Worm (Caenorhabditis elegans) whole organism, L4 larva: ENCODE measurements around the gene K01F9.2.

Experiments used
- F26F4.8 ChIP-seq: fragments of 200-800 bp; sonication (Bioruptor generic); conservative IDR thresholded peaks from 2 replicates; pipeline ENCODE4 v1.3.6; 2022; ENCODE audit warnings: missing genetic modification characterization, missing compliant biosample characterization
- F37D6.2 ChIP-seq: sonication (generic microtip); optimal IDR thresholded peaks from 2 replicates; lab custom pipeline; 2016; ENCODE audit warnings: mild to moderate bottlenecking, missing genetic modification characterization, missing compliant biosample characterization
- F44E2.7 ChIP-seq: fragments of 200-800 bp; sonication (Bioruptor generic); IDR thresholded peaks from 2 replicates; pipeline ENCODE4 v2.1.2; 2022; ENCODE audit warnings: missing genetic modification characterization, missing compliant biosample characterization
- F49E8.2 ChIP-seq: sonication (generic microtip); optimal IDR thresholded peaks from 2 replicates; lab custom pipeline; 2016; ENCODE audit warnings: missing compliant biosample characterization, mild to moderate bottlenecking, missing genetic modification characterization, borderline replicate concordance
- T26A8.4 ChIP-seq: fragments of 200-800 bp; sonication (Bioruptor generic); IDR thresholded peaks from 2 replicates; pipeline ENCODE4 v1.3.6; 2022; ENCODE audit warnings: missing genetic modification characterization, missing compliant biosample characterization
- Y48G9A.11 ChIP-seq: fragments of 200-800 bp; sonication (Bioruptor generic); IDR thresholded peaks from 2 replicates; pipeline ENCODE4 v1.3.6; 2022; ENCODE audit warnings: missing genetic modification reagents, missing genetic modification characterization, missing compliant biosample characterization
- aly-2 ChIP-seq: sonication (generic microtip); optimal IDR thresholded peaks from 2 replicates; lab custom pipeline; 2018; ENCODE audit warnings: missing biosample characterization, missing genetic modification characterization
- arid-1 ChIP-seq: fragments of 200-800 bp; sonication (Bioruptor generic); conservative IDR thresholded peaks from 2 replicates; pipeline ENCODE4 v1.3.6; 2022; ENCODE audit warnings: missing genetic modification reagents, missing genetic modification characterization, missing compliant biosample characterization
- attf-4 ChIP-seq: sonication (generic microtip); optimal IDR thresholded peaks from 3 replicates; lab custom pipeline; 2017; ENCODE audit warnings: missing biosample characterization, missing genetic modification characterization
- ceh-28 ChIP-seq: fragments of 150-350 bp; optimal IDR thresholded peaks from 2 replicates; lab custom pipeline; 2014; ENCODE audit warnings: missing biosample characterization, missing genetic modification reagents, missing genetic modification characterization
- ceh-32 ChIP-seq: sonication (generic microtip); optimal IDR thresholded peaks from 2 replicates; lab custom pipeline; 2016; ENCODE audit warnings: mild to moderate bottlenecking, missing genetic modification characterization, missing compliant biosample characterization; ENCODE audit not compliant: poor library complexity
- ceh-62 ChIP-seq: sonication (generic microtip); optimal IDR thresholded peaks from 2 replicates; lab custom pipeline; 2017; ENCODE audit warnings: missing biosample characterization, missing genetic modification characterization
- ceh-82 ChIP-seq: sonication (generic microtip); optimal IDR thresholded peaks from 2 replicates; lab custom pipeline; 2017; ENCODE audit warnings: missing biosample characterization, missing genetic modification characterization
- ctbp-1 ChIP-seq: fragments of 200-800 bp; sonication (Bioruptor generic); IDR thresholded peaks from 2 replicates; pipeline ENCODE4 v1.3.6; 2022; ENCODE audit warnings: missing genetic modification reagents, missing genetic modification characterization, missing compliant biosample characterization
- dpl-1 ChIP-seq: fragments of 150-350 bp; optimal IDR thresholded peaks from 2 replicates; lab custom pipeline; 2014; ENCODE audit warnings: missing biosample characterization, missing genetic modification reagents, missing genetic modification characterization
- duxl-1 ChIP-seq: sonication (generic microtip); optimal IDR thresholded peaks from 2 replicates; lab custom pipeline; 2016; ENCODE audit warnings: mild to moderate bottlenecking, missing genetic modification characterization, moderate library complexity, missing compliant biosample characterization; ENCODE audit not compliant: poor library complexity
- dve-1 ChIP-seq: sonication (generic microtip); optimal IDR thresholded peaks from 2 replicates; lab custom pipeline; 2017; ENCODE audit warnings: antibody characterized with exemption, mild to moderate bottlenecking, missing genetic modification characterization, missing compliant biosample characterization; ENCODE audit not compliant: insufficient read depth
- fkh-10 ChIP-seq: fragments of 150-350 bp; optimal IDR thresholded peaks from 2 replicates; lab custom pipeline; 2014; ENCODE audit warnings: missing biosample characterization, missing genetic modification reagents, missing genetic modification characterization
- hif-1 ChIP-seq, 2 experiments: sonication (generic microtip); optimal IDR thresholded peaks; 2 replicates each; lab custom pipeline; 2016 to 2017; ENCODE audit warnings: missing compliant biosample characterization in 2 of 2, missing genetic modification characterization in 2 of 2, missing genetic modification reagents in 2 of 2, missing genotype in 2 of 2, mild to moderate bottlenecking in 1 of 2
- hmg-1.1 ChIP-seq: fragments of 200-800 bp; sonication (Bioruptor generic); IDR thresholded peaks from 2 replicates; pipeline ENCODE4 v1.3.6; 2022; ENCODE audit warnings: missing genetic modification reagents, missing genetic modification characterization, missing compliant biosample characterization
- lin-1 ChIP-seq: fragments of 200-800 bp; sonication (Bioruptor generic); IDR thresholded peaks from 2 replicates; pipeline ENCODE4 v1.3.6; 2022; ENCODE audit warnings: missing genetic modification reagents, missing genetic modification characterization, missing compliant biosample characterization
- lin-15B ChIP-seq: fragments of 150-350 bp; sonication (generic microtip); optimal IDR thresholded peaks from 3 replicates; lab custom pipeline; 2014; ENCODE audit warnings: missing biosample characterization, missing genetic modification characterization
- lin-29 ChIP-seq: fragments of 200-800 bp; sonication (Bioruptor generic); IDR thresholded peaks from 2 replicates; pipeline ENCODE4 v1.3.6; 2022; ENCODE audit warnings: missing genetic modification reagents, missing genetic modification characterization, missing compliant biosample characterization
- madf-5 ChIP-seq, 2 experiments: fragments of 200-800 bp; sonication (Bioruptor generic); IDR thresholded peaks; 2 replicates each; pipeline ENCODE4 v1.3.6; 2022; ENCODE audit warnings: missing compliant biosample characterization in 2 of 2, missing genetic modification characterization in 2 of 2
- madf-9 ChIP-seq: fragments of 200-800 bp; sonication (Bioruptor generic); conservative IDR thresholded peaks from 2 replicates; pipeline ENCODE4 v1.3.6; 2022; ENCODE audit warnings: missing genetic modification reagents, missing genetic modification characterization, missing compliant biosample characterization
- mep-1 ChIP-seq: fragments of 150-350 bp; sonication (generic microtip); optimal IDR thresholded peaks from 3 replicates; lab custom pipeline; 2014; ENCODE audit warnings: missing biosample characterization, missing genetic modification characterization
- mes-2 ChIP-seq: sonication (generic microtip); optimal IDR thresholded peaks from 2 replicates; lab custom pipeline; 2016; ENCODE audit warnings: missing genotype, mild to moderate bottlenecking, missing genetic modification characterization, missing compliant biosample characterization; ENCODE audit not compliant: poor library complexity, severe bottlenecking
- mxl-3 ChIP-seq: fragments of 200-800 bp; sonication (Bioruptor generic); optimal IDR thresholded peaks from 2 replicates; lab custom pipeline; 2018; ENCODE audit warnings: mild to moderate bottlenecking, missing genetic modification characterization, missing compliant biosample characterization
- nhr-10 ChIP-seq: fragments of 150-350 bp; optimal IDR thresholded peaks from 2 replicates; lab custom pipeline; 2014; ENCODE audit warnings: missing biosample characterization, missing genetic modification characterization
- nhr-237 ChIP-seq: sonication (generic microtip); optimal IDR thresholded peaks from 2 replicates; lab custom pipeline; 2017; ENCODE audit warnings: missing biosample characterization, missing genetic modification characterization
- nhr-25 ChIP-seq: sonication (generic microtip); optimal IDR thresholded peaks from 2 replicates; lab custom pipeline; 2017; ENCODE audit warnings: missing genetic modification characterization, mild to moderate bottlenecking, missing compliant biosample characterization, antibody characterized with exemption, moderate library complexity, borderline replicate concordance; ENCODE audit not compliant: insufficient read depth
- nhr-28 ChIP-seq: fragments of 150-350 bp; optimal IDR thresholded peaks from 2 replicates; lab custom pipeline; 2014; ENCODE audit warnings: missing biosample characterization, missing genetic modification characterization
- nhr-41 ChIP-seq: fragments of 200-800 bp; sonication (Bioruptor generic); IDR thresholded peaks from 2 replicates; pipeline ENCODE4 v1.3.6; 2022; ENCODE audit warnings: missing genetic modification reagents, missing genetic modification characterization, missing compliant biosample characterization
- nhr-6 ChIP-seq: fragments of 150-350 bp; optimal IDR thresholded peaks from 2 replicates; lab custom pipeline; 2014; ENCODE audit warnings: missing biosample characterization, missing genetic modification characterization
- nhr-76 ChIP-seq: fragments of 150-350 bp; optimal IDR thresholded peaks from 2 replicates; lab custom pipeline; 2014; ENCODE audit warnings: missing biosample characterization, missing genetic modification characterization
- nhr-77 ChIP-seq: fragments of 150-350 bp; optimal IDR thresholded peaks from 2 replicates; lab custom pipeline; 2014; ENCODE audit warnings: missing biosample characterization, missing genetic modification characterization
- php-3 ChIP-seq: fragments of 200-800 bp; sonication (Bioruptor generic); IDR thresholded peaks from 2 replicates; pipeline ENCODE4 v1.3.6; 2022; ENCODE audit warnings: missing genetic modification reagents, missing genetic modification characterization, missing compliant biosample characterization
- pqm-1 ChIP-seq: sonication (generic microtip); optimal IDR thresholded peaks from 2 replicates; lab custom pipeline; 2017; ENCODE audit warnings: missing biosample characterization, missing genetic modification characterization
- rbr-2 ChIP-seq: sonication (generic microtip); optimal IDR thresholded peaks from 2 replicates; lab custom pipeline; 2016; ENCODE audit warnings: missing genotype, missing genetic modification characterization, missing compliant biosample characterization
- sdz-12 ChIP-seq: fragments of 200-800 bp; sonication (Bioruptor generic); optimal IDR thresholded peaks from 2 replicates; lab custom pipeline; 2018; ENCODE audit warnings: mild to moderate bottlenecking, missing genetic modification characterization, missing compliant biosample characterization
- skn-1 ChIP-seq: fragments of 150-350 bp; optimal IDR thresholded peaks from 2 replicates; lab custom pipeline; 2014; ENCODE audit warnings: missing biosample characterization, missing genetic modification characterization
- snpc-1.2 ChIP-seq: fragments of 200-800 bp; sonication (Bioruptor generic); IDR thresholded peaks from 2 replicates; pipeline ENCODE4 v1.3.6; 2022; ENCODE audit warnings: missing genetic modification reagents, missing genetic modification characterization, missing compliant biosample characterization
- spr-3 ChIP-seq: fragments of 200-800 bp; sonication (Bioruptor generic); optimal IDR thresholded peaks from 2 replicates; lab custom pipeline; 2018; ENCODE audit warnings: mild to moderate bottlenecking, missing genetic modification characterization, missing compliant biosample characterization
- tag-97 ChIP-seq: fragments of 200-800 bp; sonication (Bioruptor generic); IDR thresholded peaks from 2 replicates; pipeline ENCODE4 v1.3.6; 2022; ENCODE audit warnings: missing genetic modification characterization, missing compliant biosample characterization
- tra-1 ChIP-seq: fragments of 200-800 bp; sonication (Bioruptor generic); IDR thresholded peaks from 2 replicates; pipeline ENCODE4 v1.3.6; 2022; ENCODE audit warnings: missing genetic modification reagents, missing genetic modification characterization, missing compliant biosample characterization
- unc-62 ChIP-seq, 3 experiments: fragments of 150-350 bp in 1 of 3; sonication (generic microtip); optimal IDR thresholded peaks in 2 of 3; peaks in 1 of 3; 1 replicate in 1 of 3; 2 replicates in 2 of 3; lab custom pipeline; 2014 to 2017; ENCODE audit warnings: missing biosample characterization in 3 of 3, missing genetic modification characterization in 3 of 3, missing genetic modification reagents in 3 of 3, missing genotype in 1 of 3
- vab-7 ChIP-seq: fragments of 200-800 bp; sonication (Bioruptor generic); IDR thresholded peaks from 2 replicates; pipeline ENCODE4 v1.3.6; 2022; ENCODE audit warnings: missing genetic modification reagents, missing genetic modification characterization, missing compliant biosample characterization
- zfp-2 ChIP-seq: sonication (generic microtip); optimal IDR thresholded peaks from 2 replicates; lab custom pipeline; 2016; ENCODE audit warnings: mild to moderate bottlenecking, missing genetic modification characterization, missing compliant biosample characterization
- zip-11 ChIP-seq: fragments of 200-800 bp; sonication (Bioruptor generic); IDR thresholded peaks from 2 replicates; pipeline ENCODE4 v1.3.6; 2022; ENCODE audit warnings: missing genetic modification characterization, missing compliant biosample characterization
- ztf-7 ChIP-seq: fragments of 150-350 bp; optimal IDR thresholded peaks from 2 replicates; lab custom pipeline; 2014; ENCODE audit warnings: missing biosample characterization, missing genetic modification characterization

The K01F9.2 gene

ce11 chrIII:8865294-8865766, 11.6 kb downstream of the K01F9.2 start (continued):
- TF ChIP-seq arid-1 (GFP tag; lab: Robert Waterston, UW) (no peak), mxl-3 (GFP tag; lab: Kevin White, UChicago) (peak; percentile 89), nhr-41 (GFP tag; lab: Robert Waterston, UW) (peak; percentile 51; the same call in 1 of the 2 replicates), spr-3 (GFP tag; lab: Kevin White, UChicago) (peak; percentile 4), hmg-1.1 (GFP tag; lab: Robert Waterston, UW) (peak; percentile 82), vab-7 (GFP tag; lab: Robert Waterston, UW) (peak; percentile 64), nhr-76 (tag; lab: Kevin White, UChicago) (no peak), Y48G9A.11 (GFP tag; lab: Robert Waterston, UW) (peak; percentile 48; the same call in 1 of the 2 replicates), tag-97 (GFP tag; lab: Robert Waterston, UW) (no peak), F26F4.8 (0 out of 2 replicates have a peak, but pooled peaks have one; percentile 36), nhr-28 (tag; lab: Kevin White, UChicago) (peak; percentile 81), fkh-10 (GFP tag; lab: Kevin White, UChicago) (no peak), nhr-25 (tag; lab: Kevin White, UChicago) (peak; percentile 0), unc-62 (GFP tag; optimal IDR thresholded peaks at IDR 0.05 in 1 of 2; lab: Kevin White, UChicago) (peak in 1 of 2 experiments; percentile 97), unc-62 (tag; optimal IDR thresholded peaks at IDR 0.05; lab: Kevin White, UChicago) (no peak), nhr-77 (tag; lab: Kevin White, UChicago) (peak; percentile 67), ceh-32 (tag; lab: Kevin White, UChicago) (no peak), ztf-7 (tag; lab: Kevin White, UChicago) (no peak), F37D6.2 (tag; lab: Kevin White, UChicago) (no peak), pqm-1 (tag; lab: Kevin White, UChicago) (peak; percentile 78), ceh-28 (tag; lab: Kevin White, UChicago) (no peak), zfp-2 (tag; lab: Kevin White, UChicago) (no peak), aly-2 (no peak), dpl-1 (peak; percentile 34), rbr-2 (tag; lab: Kevin White, UChicago) (peak; percentile 49), sdz-12 (GFP tag; lab: Kevin White, UChicago) (no peak), lin-1 (GFP tag; lab: Robert Waterston, UW) (peak; percentile 95), ceh-62 (no peak), attf-4 (no peak), duxl-1 (no peak), F44E2.7 (GFP tag; lab: Robert Waterston, UW) (0 out of 2 replicates have a peak, but pooled peaks have one; percentile 45), F49E8.2 (tag; lab: Kevin White, UChicago) (no peak), madf-9 (GFP tag; lab: Robert Waterston, UW) (peak; percentile 79), nhr-6 (tag; lab: Kevin White, UChicago) (peak; percentile 63), tra-1 (GFP tag; lab: Robert Waterston, UW) (peak; percentile 82), mes-2 (tag; lab: Kevin White, UChicago) (peak; percentile 48), ctbp-1 (GFP tag; lab: Robert Waterston, UW) (peak; percentile 22; the same call in 1 of the 2 replicates), dve-1 (tag; lab: Kevin White, UChicago) (peak; percentile 73), T26A8.4 (GFP tag; lab: Robert Waterston, UW) (peak; percentile 90), lin-15B (tag; lab: Kevin White, UChicago) (no peak), hif-1 (tag; optimal IDR thresholded peaks at IDR 0.05; lab: Kevin White, UChicago) (peak; percentile 3 to 64), nhr-10 (tag; lab: Kevin White, UChicago) (peak; percentile 52), nhr-237 (tag; lab: Kevin White, UChicago) (no peak), ceh-82 (tag; lab: Kevin White, UChicago) (no peak), zip-11 (GFP tag; lab: Robert Waterston, UW) (peak; percentile 71; the same call in 1 of the 2 replicates), snpc-1.2 (GFP tag; lab: Robert Waterston, UW) (peak; percentile 65), mep-1 (tag; lab: Kevin White, UChicago) (peak; percentile 83), madf-5 (GFP tag; IDR thresholded peaks at IDR 0.05; lab: Robert Waterston, UW) (peak in 1 of 2 experiments; percentile 88; a peak in 1 of 4 replicates), lin-29 (0 out of 2 replicates have a peak, but pooled peaks have one; percentile 51), skn-1 (tag; lab: Kevin White, UChicago) (no peak), php-3 (peak; percentile 68)
